Worm (Caenorhabditis elegans) whole organism, young adult: Measurements from ENCODE around the gene glb-4.
"Not testable (repeated sequence)": the region's sequence is repeated elsewhere in the genome, so short reads cannot be mapped to it uniquely, and the experiment has no call there.

ENCODE experiments used
- C06A6.2 ChIP-seq: fragments of 200-800 bp; sonication (Bioruptor generic); conservative IDR thresholded peaks from 2 replicates; pipeline ENCODE4 v1.3.6; 2022; ENCODE audit warnings: missing genetic modification characterization, missing compliant biosample characterization
- D2030.7 ChIP-seq: fragments of 200-800 bp; sonication (Bioruptor generic); IDR thresholded peaks from 2 replicates; pipeline ENCODE4 v1.3.6; 2022; ENCODE audit warnings: missing genetic modification reagents, missing genetic modification characterization, missing compliant biosample characterization
- F10E7.11 ChIP-seq: sonication (generic microtip); optimal IDR thresholded peaks from 2 replicates; lab custom pipeline; 2017; ENCODE audit warnings: mild to moderate bottlenecking, missing genetic modification characterization, moderate library complexity, missing compliant biosample characterization
- F22D6.2 ChIP-seq: sonication (generic microtip); optimal IDR thresholded peaks from 2 replicates; lab custom pipeline; 2016; ENCODE audit warnings: mild to moderate bottlenecking, missing genetic modification characterization, missing compliant biosample characterization
- F33H1.4 ChIP-seq: fragments of 200-800 bp; sonication (Bioruptor generic); IDR thresholded peaks from 2 replicates; pipeline ENCODE4 v1.3.6; 2022; ENCODE audit warnings: missing genetic modification reagents, missing genetic modification characterization, missing compliant biosample characterization
- F49E8.2 ChIP-seq: sonication (generic microtip); optimal IDR thresholded peaks from 3 replicates; lab custom pipeline; 2017; ENCODE audit warnings: missing genetic modification characterization, mild to moderate bottlenecking, missing compliant biosample characterization, antibody characterized with exemption, moderate library complexity; ENCODE audit not compliant: insufficient read depth
- F55B11.4 ChIP-seq: sonication (generic microtip); optimal IDR thresholded peaks from 2 replicates; lab custom pipeline; 2016; ENCODE audit warnings: missing compliant biosample characterization, missing genetic modification characterization, borderline replicate concordance; ENCODE audit not compliant: insufficient read depth
- aptf-2 ChIP-seq: fragments of 200-800 bp; sonication (Bioruptor generic); conservative IDR thresholded peaks from 2 replicates; pipeline ENCODE4 v1.3.6; 2022; ENCODE audit warnings: missing genetic modification reagents, missing genetic modification characterization, missing compliant biosample characterization
- aptf-3 ChIP-seq: fragments of 200-800 bp; sonication (Bioruptor generic); IDR thresholded peaks from 2 replicates; pipeline ENCODE4 v1.3.6; 2022; ENCODE audit warnings: missing genetic modification characterization, missing compliant biosample characterization
- atf-7 ChIP-seq: sonication (generic microtip); optimal IDR thresholded peaks from 2 replicates; lab custom pipeline; 2017; ENCODE audit warnings: mild to moderate bottlenecking, missing genetic modification characterization, missing compliant biosample characterization
- attf-5 ChIP-seq: fragments of 200-800 bp; sonication (Bioruptor generic); optimal IDR thresholded peaks from 2 replicates; lab custom pipeline; 2018; ENCODE audit warnings: mild to moderate bottlenecking, missing genetic modification characterization, missing compliant biosample characterization
- bed-2 ChIP-seq: fragments of 200-800 bp; sonication (Bioruptor generic); IDR thresholded peaks from 2 replicates; pipeline ENCODE4 v1.3.6; 2022; ENCODE audit warnings: missing genetic modification reagents, missing genetic modification characterization, missing compliant biosample characterization
- cebp-1 ChIP-seq, 2 experiments: fragments of 200-800 bp in 1 of 2; sonication (Bioruptor generic) in 1 of 2; sonication (generic microtip) in 1 of 2; IDR thresholded peaks in 1 of 2; optimal IDR thresholded peaks in 1 of 2; 2 replicates each; pipeline versions ENCODE4 v1.3.6 to Lab custom; 2017 to 2022; ENCODE audit warnings: missing compliant biosample characterization in 2 of 2, missing genetic modification characterization in 2 of 2, mild to moderate bottlenecking in 1 of 2, missing genetic modification reagents in 1 of 2, moderate library complexity in 1 of 2
- ceh-91 ChIP-seq: fragments of 200-800 bp; sonication (Bioruptor generic); IDR thresholded peaks from 2 replicates; pipeline ENCODE4 v1.3.6; 2022; ENCODE audit warnings: missing genetic modification reagents, missing genetic modification characterization, missing compliant biosample characterization
- dox-1 ChIP-seq: fragments of 200-800 bp; sonication (Bioruptor generic); IDR thresholded peaks from 2 replicates; pipeline ENCODE4 v1.3.6; 2022; ENCODE audit warnings: missing genetic modification reagents, missing genetic modification characterization, missing compliant biosample characterization
- dpl-1 ChIP-seq: fragments of 150-350 bp; optimal IDR thresholded peaks from 2 replicates; lab custom pipeline; 2014; ENCODE audit warnings: missing biosample characterization, missing genetic modification reagents, missing genetic modification characterization
- hrde-1 ChIP-seq: sonication (generic microtip); optimal IDR thresholded peaks from 2 replicates; lab custom pipeline; 2016; ENCODE audit warnings: missing genetic modification characterization, mild to moderate bottlenecking, missing compliant biosample characterization, moderate library complexity, missing genotype, missing genetic modification reagents, borderline replicate concordance
- hsf-1 ChIP-seq: fragments of 200-800 bp; sonication (Bioruptor generic); IDR thresholded peaks from 2 replicates; pipeline ENCODE4 v1.3.6; 2022; ENCODE audit warnings: missing genetic modification reagents, missing genetic modification characterization, missing compliant biosample characterization
- lag-1 ChIP-seq: fragments of 200-800 bp; sonication (Bioruptor generic); IDR thresholded peaks from 2 replicates; pipeline ENCODE4 v1.3.6; 2022; ENCODE audit warnings: missing genetic modification reagents, missing genetic modification characterization, missing compliant biosample characterization
- lin-26 ChIP-seq: fragments of 200-800 bp; sonication (Bioruptor generic); IDR thresholded peaks from 2 replicates; pipeline ENCODE4 v1.3.6; 2022; ENCODE audit warnings: missing genetic modification reagents, missing genetic modification characterization, missing compliant biosample characterization
- lin-35 ChIP-seq, 3 experiments: fragments of 150-350 bp in 2 of 3; sonication (generic microtip) in 1 of 3; optimal IDR thresholded peaks; 2 replicates each; lab custom pipeline; 2014 to 2018; ENCODE audit warnings: missing biosample characterization in 3 of 3, missing genetic modification characterization in 3 of 3, missing genetic modification reagents in 3 of 3
- lsy-27 ChIP-seq: sonication (generic microtip); optimal IDR thresholded peaks from 2 replicates; lab custom pipeline; 2017; ENCODE audit warnings: missing genetic modification characterization, mild to moderate bottlenecking, missing compliant biosample characterization, antibody characterized with exemption, missing genotype, borderline replicate concordance; ENCODE audit not compliant: insufficient read depth
- madf-10 ChIP-seq: sonication (generic microtip); optimal IDR thresholded peaks from 2 replicates; lab custom pipeline; 2016; ENCODE audit warnings: mild to moderate bottlenecking, missing genetic modification characterization, missing compliant biosample characterization
- madf-6 ChIP-seq: fragments of 200-800 bp; sonication (Bioruptor generic); IDR thresholded peaks from 2 replicates; pipeline ENCODE4 v1.3.6; 2022; ENCODE audit warnings: missing genetic modification reagents, missing genetic modification characterization, missing compliant biosample characterization
- madf-8 ChIP-seq: fragments of 200-800 bp; sonication (Bioruptor generic); conservative IDR thresholded peaks from 2 replicates; pipeline ENCODE4 v1.3.6; 2022; ENCODE audit warnings: missing genetic modification reagents, missing genetic modification characterization, missing compliant biosample characterization
- mcd-1 ChIP-seq: fragments of 200-800 bp; sonication (Bioruptor generic); IDR thresholded peaks from 2 replicates; pipeline ENCODE4 v1.3.6; 2022; ENCODE audit warnings: missing genetic modification reagents, missing genetic modification characterization, missing compliant biosample characterization
- nhr-179 ChIP-seq: sonication (generic microtip); optimal IDR thresholded peaks from 2 replicates; lab custom pipeline; 2016; ENCODE audit warnings: mild to moderate bottlenecking, missing genetic modification characterization, missing compliant biosample characterization
- rcor-1 ChIP-seq: fragments of 200-800 bp; sonication (Bioruptor generic); IDR thresholded peaks from 2 replicates; pipeline ENCODE4 v1.3.6; 2022; ENCODE audit warnings: missing genetic modification reagents, missing genetic modification characterization, missing compliant biosample characterization
- sdz-38 ChIP-seq: sonication (generic microtip); optimal IDR thresholded peaks from 2 replicates; lab custom pipeline; 2016; ENCODE audit warnings: missing genotype, missing genetic modification characterization, missing compliant biosample characterization
- snpc-3.4 ChIP-seq: sonication (generic microtip); optimal IDR thresholded peaks from 2 replicates; lab custom pipeline; 2017; ENCODE audit warnings: missing genetic modification characterization, mild to moderate bottlenecking, missing compliant biosample characterization, antibody characterized with exemption, moderate library complexity, missing genotype, missing genetic modification reagents
- tbp1 ChIP-seq: fragments of 200-800 bp; sonication (Bioruptor generic); optimal IDR thresholded peaks from 2 replicates; lab custom pipeline; 2018; ENCODE audit warnings: mild to moderate bottlenecking, missing genetic modification characterization, missing compliant biosample characterization
- tbx-9 ChIP-seq: sonication (generic microtip); optimal IDR thresholded peaks from 2 replicates; lab custom pipeline; 2016; ENCODE audit warnings: borderline replicate concordance, missing genetic modification characterization, inconsistent platforms, missing compliant biosample characterization
- tlf-1 ChIP-seq: fragments of 200-800 bp; sonication (Bioruptor generic); optimal IDR thresholded peaks from 2 replicates; lab custom pipeline; 2018; ENCODE audit warnings: mild to moderate bottlenecking, missing genetic modification characterization, missing compliant biosample characterization
- ztf-26 ChIP-seq: sonication (generic microtip); optimal IDR thresholded peaks from 2 replicates; lab custom pipeline; 2017; ENCODE audit warnings: missing genetic modification characterization, missing compliant biosample characterization
- ztf-28 ChIP-seq: fragments of 200-800 bp; sonication (Bioruptor generic); IDR thresholded peaks from 2 replicates; pipeline ENCODE4 v1.3.6; 2022; ENCODE audit warnings: missing genetic modification reagents, missing genetic modification characterization, missing compliant biosample characterization

The glb-4 gene

ce11 chrII:11125059-11125594, 14.1 kb upstream of the glb-4 start (continued):
- TF ChIP-seq sdz-38 (tag; lab: Kevin White, UChicago), result no peak

ce11 chrII:11121800-11122199, 10.8 kb upstream of the glb-4 start, which contains the start of gene W10C6.2:
W10C6.2 (minus strand) TSS chrII:11121900.
- TF ChIP-seq madf-6, lag-1, ceh-91 (GFP tag; lab: Robert Waterston, UW): not testable (repeated sequence)

DNA sequence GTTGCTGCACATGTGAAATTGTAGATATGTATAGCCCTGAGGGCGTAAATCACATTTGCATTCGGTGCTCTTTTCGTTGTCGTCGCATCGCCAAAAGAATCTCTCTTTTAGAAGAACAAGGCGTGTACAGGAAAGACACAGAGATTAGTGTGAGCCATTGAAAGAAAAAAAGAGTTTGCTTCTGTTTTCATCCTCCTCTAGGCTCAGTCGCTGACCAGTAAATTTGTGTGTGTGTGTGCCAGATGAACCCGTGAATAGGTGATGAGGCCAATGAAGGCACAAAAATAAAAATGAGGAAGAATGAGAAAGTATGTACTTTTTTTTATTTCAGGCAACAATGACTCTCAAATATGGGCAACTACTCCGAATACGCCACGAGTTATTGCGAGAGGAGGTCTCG, 1.4 kb upstream of the glb-4 start, which contains the start of gene mat-2:
Gene mat-2 (plus strand): TSS at position 301 of the 400 bp plus-strand sequence.
- no peak for TF ChIP-seq ztf-26 (tag; lab: Kevin White, UChicago)
- no peak for TF ChIP-seq attf-5
- TF ChIP-seq nhr-179 (tag; lab: Kevin White, UChicago), result no peak
- TF ChIP-seq aptf-3 (GFP tag; lab: Robert Waterston, UW), result no peak
- no peak for TF ChIP-seq aptf-2 (GFP tag; lab: Robert Waterston, UW)
- no peak for TF ChIP-seq atf-7 (tag; lab: Kevin White, UChicago)
- TF ChIP-seq D2030.7, result no peak
- no peak for TF ChIP-seq sdz-38 (tag; lab: Kevin White, UChicago)
- TF ChIP-seq C06A6.2 (GFP tag; lab: Robert Waterston, UW), result no peak
- no peak for TF ChIP-seq tbx-9 (tag; lab: Kevin White, UChicago)
- no peak for TF ChIP-seq lsy-27 (tag; lab: Kevin White, UChicago)
- no peak for TF ChIP-seq hrde-1 (tag; lab: Kevin White, UChicago)
- TF ChIP-seq madf-6 (GFP tag; lab: Robert Waterston, UW), result no peak
- no peak for TF ChIP-seq bed-2 (GFP tag; lab: Robert Waterston, UW)
- no peak for TF ChIP-seq madf-10
- TF ChIP-seq F22D6.2 (tag; lab: Kevin White, UChicago), result no peak
- TF ChIP-seq cebp-1 (GFP tag; IDR thresholded peaks at IDR 0.05; lab: Robert Waterston, UW), result no peak
- TF ChIP-seq cebp-1 (tag; optimal IDR thresholded peaks at IDR 0.05; lab: Kevin White, UChicago), result no peak
- no peak for TF ChIP-seq tlf-1
- TF ChIP-seq F10E7.11 (tag; lab: Kevin White, UChicago), result no peak
- TF ChIP-seq lin-26 (GFP tag; lab: Robert Waterston, UW), result no peak
- TF ChIP-seq, all 124 proteins: peak for 0

DNA sequence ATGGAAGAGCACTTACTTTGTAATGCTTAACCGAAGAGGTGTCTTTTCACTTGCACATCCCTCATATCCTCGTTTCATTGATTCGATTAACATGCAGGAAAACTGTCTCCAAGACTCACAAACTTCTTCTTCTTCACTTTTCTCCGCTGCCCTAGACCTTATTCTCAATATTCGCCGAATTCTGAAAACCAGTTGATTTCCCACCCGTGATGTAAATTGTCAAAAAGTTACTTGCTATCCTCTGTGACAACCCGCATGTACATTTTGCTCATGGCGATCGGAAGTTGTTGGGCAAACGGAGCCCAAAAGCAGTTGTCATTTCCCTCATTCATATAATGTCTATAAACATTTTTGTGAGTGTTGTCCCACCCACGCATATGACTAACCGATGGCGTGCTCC, 588 bp downstream of the glb-4 start:
- no peak for TF ChIP-seq mcd-1 (GFP tag; lab: Robert Waterston, UW)
- TF ChIP-seq F55B11.4 (tag; lab: Kevin White, UChicago), result no peak

ce11 chrII:11107828-11108227, 3.2 kb downstream of the glb-4 start, which contains the start of gene apc-17:
apc-17 (plus strand) TSS chrII:11108128.
- TF ChIP-seq F49E8.2 (peak; percentile 22), ztf-28 (GFP tag; lab: Robert Waterston, UW) (no peak)

- peak; percentile 58; the same call in 1 of the 2 replicates for TF ChIP-seq ceh-91 (GFP tag; lab: Robert Waterston, UW)
- TF ChIP-seq rcor-1 (GFP tag; lab: Robert Waterston, UW), result 0 out of 2 replicates have a peak, but pooled peaks have one; percentile 6
- peak; percentile 70 for TF ChIP-seq F33H1.4 (GFP tag; lab: Robert Waterston, UW)
- TF ChIP-seq snpc-3.4, result peak; percentile 67
- TF ChIP-seq dpl-1 (GFP tag; lab: Kevin White, UChicago), result peak; percentile 83
- peak; percentile 38; the same call in 1 of the 2 replicates for TF ChIP-seq dox-1
- peak; percentile 50 for TF ChIP-seq F49E8.2
- TF ChIP-seq D2030.7, result peak; percentile 81
- TF ChIP-seq madf-6 (GFP tag; lab: Robert Waterston, UW), result peak; percentile 90
- no peak for TF ChIP-seq cebp-1 (GFP tag; IDR thresholded peaks at IDR 0.05; lab: Robert Waterston, UW)
- TF ChIP-seq cebp-1 (tag; optimal IDR thresholded peaks at IDR 0.05; lab: Kevin White, UChicago), result peak; percentile 19
- peak; percentile 79 for TF ChIP-seq madf-8 (GFP tag; lab: Robert Waterston, UW)
- peak; percentile 69; the same call in 1 of the 2 replicates for TF ChIP-seq hsf-1 (GFP tag; lab: Robert Waterston, UW)
- TF ChIP-seq lin-35 (GFP tag; optimal IDR thresholded peaks at IDR 0.05; lab: Kevin White, UChicago), result peak in 1 of 3 experiments; percentile 3
- TF ChIP-seq tbp1 (GFP tag; lab: Kevin White, UChicago), result peak; percentile 12
These were observed 4.9 kb downstream of the glb-4 start, which contains the start of gene nasp-1 for ce11 chrII:11105981-11106711. nasp-1 (plus strand) TSS chrII:11106612.
